Fruit fly (Drosophila melanogaster) whole organism, pupa: ENCODE results near the gene CG45049.

Experiments used
- CG12605 ChIP-seq: fragments of 200-800 bp; sonication (Bioruptor generic); IDR thresholded peaks from 2 replicates; pipeline ENCODE4 v1.3.6; 2022; ENCODE audit warnings: missing biosample characterization, missing genetic modification characterization
- CG13204 ChIP-seq: fragments of 200-800 bp; sonication (Bioruptor generic); optimal IDR thresholded peaks from 2 replicates; lab custom pipeline; 2018; ENCODE audit warnings: missing biosample characterization, mild to moderate bottlenecking, missing genetic modification characterization, moderate library complexity
- CG14655 ChIP-seq: fragments of 200-800 bp; sonication (Bioruptor generic); optimal IDR thresholded peaks from 3 replicates; lab custom pipeline; 2017; ENCODE audit warnings: mild to moderate bottlenecking, missing biosample characterization, missing genetic modification reagents, missing genetic modification characterization
- CG32121 ChIP-seq: fragments of 200-800 bp; sonication (Bioruptor generic); IDR thresholded peaks from 2 replicates; pipeline ENCODE4 v1.3.6; 2022; ENCODE audit warnings: missing biosample characterization, missing genetic modification characterization
- CG34367 ChIP-seq: fragments of 200-800 bp; sonication (Bioruptor generic); optimal IDR thresholded peaks from 2 replicates; lab custom pipeline; 2018; ENCODE audit warnings: missing biosample characterization, mild to moderate bottlenecking, missing genetic modification characterization
- CG4496 ChIP-seq: fragments of 200-800 bp; sonication (Bioruptor generic); IDR thresholded peaks from 3 replicates; pipeline ENCODE4 v1.3.6; 2022; ENCODE audit warnings: missing biosample characterization, missing genetic modification characterization
- CG8159 ChIP-seq: fragments of 200-800 bp; sonication (Bioruptor generic); optimal IDR thresholded peaks from 3 replicates; lab custom pipeline; 2018; ENCODE audit warnings: missing biosample characterization, mild to moderate bottlenecking, missing genetic modification characterization, moderate library complexity
- EcR ChIP-seq: fragments of 200-800 bp; sonication (Bioruptor generic); optimal IDR thresholded peaks from 3 replicates; lab custom pipeline; 2019; ENCODE audit warnings: missing biosample characterization, missing genetic modification characterization, mild to moderate bottlenecking, moderate library complexity, missing genetic modification reagents
- Ets98B ChIP-seq: fragments of 200-800 bp; sonication (Bioruptor generic); IDR thresholded peaks from 2 replicates; pipeline ENCODE4 v1.3.6; 2022; ENCODE audit warnings: missing biosample characterization, missing genetic modification characterization
- Pif1A ChIP-seq: fragments of 200-800 bp; sonication (Bioruptor generic); optimal IDR thresholded peaks from 3 replicates; lab custom pipeline; 2016; ENCODE audit warnings: missing biosample characterization, missing genetic modification characterization
- Pif1B ChIP-seq: fragments of 200-800 bp; sonication (Bioruptor generic); optimal IDR thresholded peaks from 3 replicates; lab custom pipeline; 2016; ENCODE audit warnings: missing biosample characterization, missing genetic modification characterization
- gl ChIP-seq: fragments of 200-800 bp; sonication (Bioruptor generic); optimal IDR thresholded peaks from 2 replicates; lab custom pipeline; 2018; ENCODE audit warnings: missing biosample characterization, mild to moderate bottlenecking, missing genetic modification characterization
- rn ChIP-seq: fragments of 200-800 bp; sonication (Bioruptor generic); IDR thresholded peaks from 2 replicates; pipeline ENCODE4 v1.3.6; 2022; ENCODE audit warnings: missing biosample characterization, missing genetic modification characterization

dm6 chr3R:22710662-22711061 is 16.1 kb upstream of the CG45049 start, which contains the start of gene CG4907:
- TF ChIP-seq EcR (GFP tag; lab: Kevin White, UChicago) (no peak), Ets98B (no peak), CG32121 (GFP tag; lab: Robert Waterston, UW) (no peak), Pif1B (GFP tag; lab: Kevin White, UChicago) (no peak), Pif1A (no peak), rn (GFP tag; lab: Robert Waterston, UW) (no peak), CG34367 (tag; lab: Kevin White, UChicago) (no peak), gl (tag; lab: Kevin White, UChicago) (no peak), CG14655 (no peak), CG4496 (no peak), CG12605 (no peak), CG8159 (tag; lab: Kevin White, UChicago) (no peak), CG13204 (no peak)
